Fruit fly (Drosophila melanogaster) whole organism, prepupa: Measurements from ENCODE around the gene Cul5.

Experiments used
- CG10631 ChIP-seq: fragments of 200-800 bp; sonication (Bioruptor generic); optimal IDR thresholded peaks from 2 replicates; lab custom pipeline; 2016; ENCODE audit warnings: missing biosample characterization, missing genetic modification characterization
- CG10669 ChIP-seq: fragments of 200-800 bp; sonication (Bioruptor generic); optimal IDR thresholded peaks from 3 replicates; lab custom pipeline; 2018; ENCODE audit warnings: missing biosample characterization, mild to moderate bottlenecking, missing genetic modification characterization, moderate library complexity
- CG11294 ChIP-seq: fragments of 200-800 bp; sonication (Bioruptor generic); IDR thresholded peaks from 2 replicates; pipeline ENCODE4 v1.3.6; 2022; ENCODE audit warnings: missing biosample characterization, missing genetic modification characterization
- CG11762 ChIP-seq: fragments of 200-800 bp; sonication (Bioruptor generic); optimal IDR thresholded peaks from 3 replicates; lab custom pipeline; 2016; ENCODE audit warnings: missing biosample characterization, missing genetic modification characterization; ENCODE audit not compliant: insufficient read depth
- CG11902 ChIP-seq: fragments of 200-800 bp; sonication (Bioruptor generic); optimal IDR thresholded peaks from 3 replicates; lab custom pipeline; 2016; ENCODE audit warnings: missing biosample characterization, missing genetic modification characterization
- CG15336 ChIP-seq: fragments of 200-800 bp; sonication (Bioruptor generic); IDR thresholded peaks from 2 replicates; pipeline ENCODE4 v1.3.6; 2022; ENCODE audit warnings: missing biosample characterization, missing genetic modification characterization
- CG1621 ChIP-seq: fragments of 200-800 bp; sonication (Bioruptor generic); optimal IDR thresholded peaks from 3 replicates; lab custom pipeline; 2018; ENCODE audit warnings: missing biosample characterization, mild to moderate bottlenecking, missing genetic modification characterization
- CG16779 ChIP-seq: fragments of 200-800 bp; sonication (Bioruptor generic); optimal IDR thresholded peaks from 3 replicates; lab custom pipeline; 2017; ENCODE audit warnings: missing biosample characterization, mild to moderate bottlenecking, missing genetic modification characterization
- CG3032 ChIP-seq: fragments of 200-800 bp; optimal IDR thresholded peaks from 2 replicates; lab custom pipeline; 2019; ENCODE audit warnings: missing biosample characterization, mild to moderate bottlenecking, missing genetic modification characterization, moderate library complexity
- CG31627 ChIP-seq: fragments of 200-800 bp; sonication (Bioruptor generic); optimal IDR thresholded peaks from 3 replicates; lab custom pipeline; 2016; ENCODE audit warnings: missing biosample characterization, missing genetic modification characterization
- CG32006 ChIP-seq: fragments of 200-800 bp; sonication (Bioruptor generic); optimal IDR thresholded peaks from 3 replicates; lab custom pipeline; 2017; ENCODE audit warnings: missing biosample characterization, mild to moderate bottlenecking, missing genetic modification characterization
- CG34406 ChIP-seq: fragments of 200-800 bp; sonication (Bioruptor generic); optimal IDR thresholded peaks from 3 replicates; lab custom pipeline; 2016; ENCODE audit warnings: missing biosample characterization, missing genetic modification characterization
- CG4318 ChIP-seq: fragments of 200-800 bp; sonication (Bioruptor generic); optimal IDR thresholded peaks from 3 replicates; lab custom pipeline; 2017; ENCODE audit warnings: missing biosample characterization, mild to moderate bottlenecking, missing genetic modification characterization
- CG6163 ChIP-seq: fragments of 200-800 bp; sonication (Bioruptor generic); IDR thresholded peaks from 3 replicates; pipeline ENCODE4 v1.3.6; 2022; ENCODE audit warnings: missing biosample characterization, missing genetic modification characterization
- CG6792 ChIP-seq: fragments of 200-800 bp; sonication (Bioruptor generic); optimal IDR thresholded peaks from 3 replicates; lab custom pipeline; 2016; ENCODE audit warnings: missing biosample characterization, missing genetic modification characterization
- CG6808 ChIP-seq: fragments of 200-800 bp; sonication (Bioruptor generic); optimal IDR thresholded peaks from 3 replicates; lab custom pipeline; 2017; ENCODE audit warnings: missing biosample characterization, missing genetic modification characterization, mild to moderate bottlenecking, moderate library complexity, missing genetic modification reagents
- CG6854 ChIP-seq: fragments of 200-800 bp; sonication (Bioruptor generic); optimal IDR thresholded peaks from 2 replicates; lab custom pipeline; 2017; ENCODE audit warnings: missing biosample characterization, mild to moderate bottlenecking, missing genetic modification characterization
- CG7368 ChIP-seq: fragments of 200-800 bp; sonication (Bioruptor generic); optimal IDR thresholded peaks from 3 replicates; lab custom pipeline; 2016; ENCODE audit warnings: missing biosample characterization, missing genetic modification characterization
- CG8119 ChIP-seq: fragments of 200-800 bp; sonication (Bioruptor generic); IDR thresholded peaks from 3 replicates; pipeline ENCODE4 v1.3.6; 2022; ENCODE audit warnings: missing biosample characterization, missing genetic modification characterization
- CG8632 ChIP-seq: fragments of 200-800 bp; sonication (Bioruptor generic); optimal IDR thresholded peaks from 3 replicates; lab custom pipeline; 2016; ENCODE audit warnings: missing biosample characterization, missing genetic modification characterization
- CG9139 ChIP-seq: fragments of 200-800 bp; sonication (Bioruptor generic); optimal IDR thresholded peaks from 3 replicates; lab custom pipeline; 2017; ENCODE audit warnings: missing biosample characterization, mild to moderate bottlenecking, missing genetic modification characterization
- Eip75B ChIP-seq: fragments of 200-800 bp; sonication (Bioruptor generic); optimal IDR thresholded peaks from 3 replicates; lab custom pipeline; 2016; ENCODE audit warnings: missing biosample characterization, missing genetic modification characterization
- Eip93F ChIP-seq: fragments of 200-800 bp; sonication (Bioruptor generic); optimal IDR thresholded peaks from 2 replicates; lab custom pipeline; 2016; ENCODE audit warnings: missing biosample characterization, mild to moderate bottlenecking, missing genetic modification characterization
- Ets21C ChIP-seq: fragments of 200-800 bp; sonication (Bioruptor generic); optimal IDR thresholded peaks from 3 replicates; lab custom pipeline; 2016; ENCODE audit warnings: missing biosample characterization, missing genetic modification characterization
- Ets96B ChIP-seq: fragments of 200-800 bp; optimal IDR thresholded peaks from 2 replicates; lab custom pipeline; 2019; ENCODE audit warnings: missing biosample characterization, mild to moderate bottlenecking, missing genetic modification characterization, moderate library complexity
- Gug ChIP-seq: fragments of 200-800 bp; sonication (Bioruptor generic); IDR thresholded peaks from 2 replicates; pipeline ENCODE4 v1.3.6; 2022; ENCODE audit warnings: missing biosample characterization, missing genetic modification characterization
- Hr38 ChIP-seq: sonication (Bioruptor generic); optimal IDR thresholded peaks from 2 replicates; lab custom pipeline; 2016; ENCODE audit warnings: missing biosample characterization, missing genetic modification characterization
- Hr39 ChIP-seq: fragments of 200-800 bp; sonication (Bioruptor generic); optimal IDR thresholded peaks from 2 replicates; lab custom pipeline; 2016; ENCODE audit warnings: missing biosample characterization, missing genetic modification characterization
- Hr4 ChIP-seq: fragments of 200-800 bp; sonication (Bioruptor generic); optimal IDR thresholded peaks from 3 replicates; lab custom pipeline; 2016; ENCODE audit warnings: missing biosample characterization, missing genetic modification characterization
- Lpt ChIP-seq: fragments of 200-800 bp; sonication (Bioruptor generic); optimal IDR thresholded peaks from 3 replicates; lab custom pipeline; 2016; ENCODE audit warnings: missing biosample characterization, missing genetic modification characterization
- Met ChIP-seq: fragments of 200-800 bp; sonication (Bioruptor generic); optimal IDR thresholded peaks from 3 replicates; lab custom pipeline; 2016; ENCODE audit warnings: missing biosample characterization, missing genetic modification characterization
- OdsH ChIP-seq: fragments of 200-800 bp; sonication (Bioruptor generic); optimal IDR thresholded peaks from 3 replicates; lab custom pipeline; 2016; ENCODE audit warnings: missing biosample characterization, missing genetic modification characterization
- Smox ChIP-seq: fragments of 200-800 bp; sonication (Bioruptor generic); optimal IDR thresholded peaks from 3 replicates; lab custom pipeline; 2016; ENCODE audit warnings: missing biosample characterization, missing genetic modification characterization
- Sox102F ChIP-seq: fragments of 200-800 bp; sonication (Bioruptor generic); optimal IDR thresholded peaks from 2 replicates; lab custom pipeline; 2016; ENCODE audit warnings: missing biosample characterization, mild to moderate bottlenecking, missing genetic modification characterization
- Sox14 ChIP-seq: fragments of 200-800 bp; sonication (Bioruptor generic); optimal IDR thresholded peaks from 3 replicates; lab custom pipeline; 2016; ENCODE audit warnings: missing biosample characterization, missing genetic modification characterization
- Sox15 ChIP-seq: fragments of 200-800 bp; sonication (Bioruptor generic); optimal IDR thresholded peaks from 3 replicates; lab custom pipeline; 2016; ENCODE audit warnings: missing biosample characterization, missing genetic modification characterization
- achi ChIP-seq: fragments of 200-800 bp; sonication (Bioruptor generic); optimal IDR thresholded peaks from 3 replicates; lab custom pipeline; 2016; ENCODE audit warnings: missing biosample characterization, missing genetic modification characterization
- cyc ChIP-seq: fragments of 200-800 bp; sonication (Bioruptor generic); optimal IDR thresholded peaks from 3 replicates; lab custom pipeline; 2016; ENCODE audit warnings: missing biosample characterization, missing genetic modification characterization
- dac ChIP-seq: fragments of 200-800 bp; sonication (Bioruptor generic); optimal IDR thresholded peaks from 2 replicates; lab custom pipeline; 2017; ENCODE audit warnings: missing biosample characterization, mild to moderate bottlenecking, missing genetic modification characterization
- dsx ChIP-seq: fragments of 200-800 bp; optimal IDR thresholded peaks from 3 replicates; lab custom pipeline; 2019; ENCODE audit warnings: missing biosample characterization, mild to moderate bottlenecking, missing genetic modification characterization, moderate library complexity; ENCODE audit not compliant: poor library complexity, severe bottlenecking
- eg ChIP-seq: fragments of 200-800 bp; sonication (Bioruptor generic); IDR thresholded peaks from 3 replicates; pipeline ENCODE4 v1.3.6; 2022; ENCODE audit warnings: missing biosample characterization, missing genetic modification characterization
- esn ChIP-seq: fragments of 200-800 bp; sonication (Bioruptor generic); optimal IDR thresholded peaks from 2 replicates; lab custom pipeline; 2016; ENCODE audit warnings: missing biosample characterization, mild to moderate bottlenecking, missing genetic modification characterization, moderate library complexity
- fd59A ChIP-seq: fragments of 200-800 bp; sonication (Bioruptor generic); optimal IDR thresholded peaks from 2 replicates; lab custom pipeline; 2017; ENCODE audit warnings: missing biosample characterization, mild to moderate bottlenecking, missing genetic modification characterization, missing genetic modification reagents
- fd85E ChIP-seq: fragments of 200-800 bp; sonication (Bioruptor generic); optimal IDR thresholded peaks from 3 replicates; lab custom pipeline; 2016; ENCODE audit warnings: missing biosample characterization, missing genetic modification characterization
- fkh ChIP-seq: fragments of 200-800 bp; sonication (Bioruptor generic); optimal IDR thresholded peaks from 3 replicates; lab custom pipeline; 2017; ENCODE audit warnings: missing biosample characterization, mild to moderate bottlenecking, missing genetic modification characterization, moderate library complexity
- lz ChIP-seq: fragments of 200-800 bp; sonication (Bioruptor generic); optimal IDR thresholded peaks from 3 replicates; lab custom pipeline; 2016; ENCODE audit warnings: missing biosample characterization, missing genetic modification characterization
- net ChIP-seq: fragments of 200-800 bp; sonication (Bioruptor generic); optimal IDR thresholded peaks from 3 replicates; lab custom pipeline; 2016; ENCODE audit warnings: missing biosample characterization, missing genetic modification characterization
- pdm3 ChIP-seq: fragments of 200-800 bp; sonication (Bioruptor generic); optimal IDR thresholded peaks from 3 replicates; lab custom pipeline; 2016; ENCODE audit warnings: missing biosample characterization, missing genetic modification characterization
- spab ChIP-seq: fragments of 200-800 bp; sonication (Bioruptor generic); optimal IDR thresholded peaks from 2 replicates; lab custom pipeline; 2017; ENCODE audit warnings: missing biosample characterization, mild to moderate bottlenecking, missing genetic modification characterization, missing genetic modification reagents
- ss ChIP-seq, 2 experiments: fragments of 200-800 bp; sonication (Bioruptor generic); optimal IDR thresholded peaks; 2 replicates in 1 of 2; 3 replicates in 1 of 2; lab custom pipeline; 2017 to 2018; ENCODE audit warnings: mild to moderate bottlenecking in 2 of 2, missing biosample characterization in 2 of 2, missing genetic modification characterization in 2 of 2, moderate library complexity in 1 of 2
- svp ChIP-seq: fragments of 200-800 bp; sonication (Bioruptor generic); peaks from one replicate; lab custom pipeline; 2016; ENCODE audit warnings: missing biosample characterization, missing genetic modification characterization
- topi ChIP-seq: fragments of 200-800 bp; sonication (Bioruptor generic); optimal IDR thresholded peaks from 3 replicates; lab custom pipeline; 2016; ENCODE audit warnings: missing biosample characterization, missing genetic modification characterization
- vri ChIP-seq: fragments of 200-800 bp; sonication (Bioruptor generic); optimal IDR thresholded peaks from 3 replicates; lab custom pipeline; 2016; ENCODE audit warnings: missing biosample characterization, mild to moderate bottlenecking, missing genetic modification characterization

Gene Cul5

DNA sequence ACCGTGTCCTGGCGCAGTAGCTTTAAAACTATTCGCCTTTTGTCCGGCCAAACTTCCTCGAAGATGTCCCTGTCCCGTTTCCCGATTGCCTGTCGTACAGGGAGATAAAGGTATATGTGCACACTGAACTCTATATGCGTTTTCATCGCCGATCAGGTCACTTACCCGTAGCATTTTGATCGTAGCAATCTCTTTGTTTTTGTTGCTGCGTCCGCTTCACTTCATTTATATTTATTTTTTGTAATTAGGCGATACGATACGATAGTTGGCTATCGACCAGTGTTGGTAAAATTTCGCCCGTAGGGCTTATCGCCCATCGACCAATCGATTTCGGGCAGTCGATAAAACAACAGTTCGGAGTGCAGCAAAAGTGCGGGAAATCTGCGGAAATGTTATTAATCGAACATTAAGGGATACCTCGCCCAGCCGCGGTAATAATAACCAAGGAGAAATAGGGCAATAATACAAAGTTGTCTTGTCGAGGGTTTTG is at the start of gene Cul5, which contains the start of gene Bicra:
Cul5 (minus strand) TSS at position 259 of the 490 bp plus-strand sequence.
Bicra (plus strand) TSS at position 324 of the 490 bp plus-strand sequence.
- TF ChIP-seq dsx (GFP tag; lab: Kevin White, UChicago) (no peak), CG6792 (GFP tag; lab: Kevin White, UChicago) (no peak), CG1621 (tag; lab: Kevin White, UChicago) (no peak), CG3032 (no peak), vri (GFP tag; lab: Kevin White, UChicago) (peak; percentile 45), CG6854 (GFP tag; lab: Kevin White, UChicago) (peak; percentile 12), Hr39 (no peak), ss (GFP tag; optimal IDR thresholded peaks at IDR 0.05; lab: Kevin White, UChicago) (peak; percentile 39 to 54), CG31627 (no peak), OdsH (GFP tag; lab: Kevin White, UChicago) (no peak), CG8632 (GFP tag; lab: Kevin White, UChicago) (no peak), CG9139 (GFP tag; lab: Kevin White, UChicago) (peak; percentile 53), CG11902 (GFP tag; lab: Kevin White, UChicago) (no peak), Met (GFP tag; lab: Kevin White, UChicago) (no peak), fd59A (GFP tag; lab: Kevin White, UChicago) (no peak), pdm3 (GFP tag; lab: Kevin White, UChicago) (no peak), Sox102F (GFP tag; lab: Kevin White, UChicago) (no peak), Hr4 (GFP tag; lab: Kevin White, UChicago) (no peak), CG6163 (GFP tag; lab: Robert Waterston, UW) (no peak), spab (GFP tag; lab: Kevin White, UChicago) (no peak), Smox (no peak), fd85E (GFP tag; lab: Kevin White, UChicago) (no peak), net (no peak), CG15336 (GFP tag; lab: Robert Waterston, UW) (no peak), Sox14 (peak; percentile 61), Lpt (GFP tag; lab: Kevin White, UChicago) (no peak), topi (peak; percentile 14), Hr38 (GFP tag; lab: Kevin White, UChicago) (no peak), cyc (no peak), CG32006 (GFP tag; lab: Kevin White, UChicago) (no peak), CG8119 (GFP tag; lab: Robert Waterston, UW) (no peak), CG4318 (GFP tag; lab: Kevin White, UChicago) (no peak), CG7368 (GFP tag; lab: Kevin White, UChicago) (no peak), eg (GFP tag; lab: Robert Waterston, UW) (no peak), Sox15 (GFP tag; lab: Kevin White, UChicago) (no peak), CG6808 (GFP tag; lab: Kevin White, UChicago) (no peak), CG10669 (no peak), Ets21C (GFP tag; lab: Kevin White, UChicago) (no peak), Eip93F (GFP tag; lab: Kevin White, UChicago) (no peak), Gug (no peak), dac (GFP tag; lab: Kevin White, UChicago) (peak; percentile 27), CG11294 (GFP tag; lab: Robert Waterston, UW) (no peak; the same call in 1 of the 2 replicates), esn (GFP tag; lab: Kevin White, UChicago) (no peak), Eip75B (GFP tag; lab: Kevin White, UChicago) (no peak), CG11762 (GFP tag; lab: Kevin White, UChicago) (no peak), lz (no peak), fkh (GFP tag; lab: Kevin White, UChicago) (peak; percentile 43), achi (GFP tag; lab: Kevin White, UChicago) (no peak), CG34406 (no peak), CG16779 (peak; percentile 48), CG10631 (no peak), Ets96B (tag; lab: Kevin White, UChicago) (no peak), svp (peak; percentile 86)
